Fruit fly (Drosophila melanogaster): Measurements from ENCODE around the gene Dhpr.

Gene Dhpr

dm6 chr3L:9129583-9130146 is 4.7 kb upstream of the Dhpr start:
- TF ChIP-seq Mio (GFP tag; optimal IDR thresholded peaks at IDR 0.05) (no peak), woc (GFP tag; optimal IDR thresholded peaks at IDR 0.05) (no peak)

DNA sequence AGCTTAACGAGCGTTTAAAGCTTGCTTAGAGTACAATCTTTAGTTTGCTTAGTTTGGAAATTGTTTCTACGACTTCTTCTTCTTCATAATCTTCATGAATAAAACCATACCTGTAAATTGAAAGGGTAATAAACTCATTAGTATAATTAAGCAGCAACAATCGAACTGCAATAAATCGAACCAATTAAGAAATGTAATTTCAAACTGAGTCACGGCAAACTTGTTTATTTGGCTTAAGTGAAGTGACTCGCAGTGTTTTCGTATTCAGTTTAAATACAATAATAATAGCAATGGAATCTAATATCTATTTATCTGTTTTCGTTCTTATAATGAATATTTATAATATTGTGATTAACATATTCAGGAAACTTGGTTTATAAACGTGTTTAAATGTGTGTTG is 1.4 kb downstream of the Dhpr start:
- TF ChIP-seq brk (GFP tag; optimal IDR thresholded peaks at IDR 0.05), result no peak
- TF ChIP-seq tai (GFP tag; optimal IDR thresholded peaks at IDR 0.05), result peak; percentile 6

DNA sequence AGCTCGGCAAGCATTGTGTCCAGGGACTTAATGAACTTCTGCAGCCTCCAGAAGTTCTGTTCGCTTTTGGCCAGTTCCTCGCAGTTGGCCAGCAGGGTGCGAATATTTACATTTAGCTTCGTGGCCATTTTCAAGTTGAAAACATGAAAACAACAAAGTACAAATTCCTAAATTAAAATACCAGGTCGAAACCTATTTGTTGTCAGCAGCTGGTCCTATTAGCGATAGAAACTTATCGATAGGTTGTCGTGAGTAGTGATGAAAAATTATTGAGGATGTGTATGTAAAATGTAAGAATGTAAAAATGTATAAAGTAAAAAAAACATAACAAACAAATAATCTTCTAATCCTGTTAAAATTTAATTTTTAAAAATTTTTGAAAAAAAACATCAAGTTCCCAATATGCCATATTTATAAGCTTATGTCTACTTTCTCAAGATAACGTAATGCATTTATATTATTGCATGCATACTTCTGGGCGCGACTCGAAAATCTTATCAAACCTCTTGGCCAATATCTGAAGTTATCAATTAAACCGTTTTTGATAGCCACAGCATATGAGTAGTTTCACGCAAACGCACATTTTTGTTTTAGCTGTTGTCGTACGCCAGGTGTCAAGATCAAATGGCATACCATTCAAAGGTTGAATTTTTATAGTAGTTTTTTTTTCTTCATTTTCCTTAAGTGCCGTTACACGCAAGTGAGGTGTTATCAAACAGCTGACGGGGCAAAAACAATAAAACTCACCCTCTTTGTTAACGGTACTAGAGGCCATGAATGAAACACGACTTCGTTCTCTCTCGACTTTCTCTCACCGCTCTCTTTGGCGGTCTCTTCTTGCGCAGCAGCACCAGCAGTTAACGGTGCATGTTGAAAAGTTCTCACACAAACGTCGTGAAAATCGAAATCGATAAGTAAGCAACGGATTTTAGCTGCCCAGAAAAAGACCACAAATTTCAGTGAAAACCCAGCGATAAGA is 2.9 kb downstream of the Dhpr start, which contains the start of the genes Use1 and nwk:
TSS of gene Use1 (minus strand) at position 206 of the 979 bp plus-strand sequence.
TSS of gene nwk (plus strand) at position 885 of the 979 bp plus-strand sequence.
- TF ChIP-seq Dif (GFP tag; optimal IDR thresholded peaks at IDR 0.05; ENCODE audit: partially characterized antibody), result peak; percentile 29
- TF ChIP-seq Myc (optimal IDR thresholded peaks at IDR 0.05), result peak; percentile 18
- TF ChIP-seq GATAd (GFP tag; optimal IDR thresholded peaks at IDR 0.05), result no peak
- TF ChIP-seq Rel (GFP tag; optimal IDR thresholded peaks at IDR 0.05), result no peak
- TF ChIP-seq Rel (tag; optimal IDR thresholded peaks at IDR 0.05), result peak; percentile 17
- TF ChIP-seq tai (GFP tag; optimal IDR thresholded peaks at IDR 0.05), result peak; percentile 11
- TF ChIP-seq Vsx2 (GFP tag; optimal IDR thresholded peaks at IDR 0.05; ENCODE audit: partially characterized antibody), result no peak
- peak; percentile 1 for TF ChIP-seq h (GFP tag; optimal IDR thresholded peaks at IDR 0.05)
- peak in 1 of 2 experiments; percentile 16 for TF ChIP-seq dl (GFP tag; optimal IDR thresholded peaks at IDR 0.05; ENCODE audit: insufficient read depth in 1 of 2, partially characterized antibody in 2 of 2)

DNA sequence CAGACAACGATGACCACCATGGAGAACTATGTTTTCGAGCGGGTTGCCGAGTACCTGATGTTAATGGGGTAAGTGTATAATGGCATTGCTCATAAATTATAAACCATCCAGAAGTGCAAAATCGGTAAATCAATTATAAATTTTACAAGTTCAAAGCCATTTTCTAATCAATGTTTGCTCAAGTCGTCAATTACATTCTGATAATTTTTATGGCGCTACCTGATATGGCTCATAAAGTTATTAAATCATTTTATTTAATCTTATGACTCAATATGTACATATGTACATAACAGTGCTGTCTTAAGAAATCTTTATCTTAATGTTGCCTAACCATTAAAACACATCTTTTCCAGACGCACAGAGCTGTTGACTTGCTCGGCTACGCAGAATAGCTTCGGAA is 5.2 kb downstream of the Dhpr start:
- TF ChIP-seq brk (GFP tag; optimal IDR thresholded peaks at IDR 0.05), result no peak
- TF ChIP-seq CrebA (GFP tag; optimal IDR thresholded peaks at IDR 0.05; ENCODE audit: borderline replicate concordance), result no peak
- TF ChIP-seq Abd-B (GFP tag; optimal IDR thresholded peaks at IDR 0.05), result no peak
- no peak for TF ChIP-seq Myc (optimal IDR thresholded peaks at IDR 0.05)
- no peak for TF ChIP-seq rgr (GFP tag; optimal IDR thresholded peaks at IDR 0.05)
- no peak for TF ChIP-seq dmrt93B (GFP tag; optimal IDR thresholded peaks at IDR 0.05)
- no peak for TF ChIP-seq usp (GFP tag; optimal IDR thresholded peaks at IDR 0.05)

- TF ChIP-seq woc (GFP tag; optimal IDR thresholded peaks at IDR 0.05) (no peak), Sp1 (GFP tag; optimal IDR thresholded peaks at IDR 0.05) (no peak), h (GFP tag; optimal IDR thresholded peaks at IDR 0.05) (no peak), CrebA (GFP tag; optimal IDR thresholded peaks at IDR 0.05; ENCODE audit: borderline replicate concordance) (no peak), CG9705 (GFP tag; optimal IDR thresholded peaks at IDR 0.05) (no peak), tai (GFP tag; optimal IDR thresholded peaks at IDR 0.05) (no peak), Dif (GFP tag; optimal IDR thresholded peaks at IDR 0.05; ENCODE audit: partially characterized antibody) (no peak), pan (optimal IDR thresholded peaks at IDR 0.05) (no peak), Vsx2 (GFP tag; optimal IDR thresholded peaks at IDR 0.05; ENCODE audit: partially characterized antibody) (no peak), dsf (GFP tag; optimal IDR thresholded peaks at IDR 0.05; ENCODE audit: borderline replicate concordance) (no peak), Dfd (GFP tag; optimal IDR thresholded peaks at IDR 0.05) (no peak), Hr83 (GFP tag; optimal IDR thresholded peaks at IDR 0.05; ENCODE audit: poor library complexity, severe bottlenecking) (no peak), ey (GFP tag; optimal IDR thresholded peaks at IDR 0.05) (no peak), CG32264 (GFP tag; optimal IDR thresholded peaks at IDR 0.05) (no peak), dl (GFP tag; optimal IDR thresholded peaks at IDR 0.05; ENCODE audit: insufficient read depth in 1 of 2, partially characterized antibody in 2 of 2) (no peak), jim (GFP tag; optimal IDR thresholded peaks at IDR 0.05) (no peak), OdsH (GFP tag; optimal IDR thresholded peaks at IDR 0.05) (no peak), sv (GFP tag; optimal IDR thresholded peaks at IDR 0.05) (no peak)
Measured at dm6 chr3L:9141998-9142397, 7.6 kb downstream of the Dhpr start.

All from whole organism, wandering third instar larva.